Fruit fly (Drosophila melanogaster): Measurements from ENCODE around the gene Ir40a.

Gene Ir40a

DNA sequence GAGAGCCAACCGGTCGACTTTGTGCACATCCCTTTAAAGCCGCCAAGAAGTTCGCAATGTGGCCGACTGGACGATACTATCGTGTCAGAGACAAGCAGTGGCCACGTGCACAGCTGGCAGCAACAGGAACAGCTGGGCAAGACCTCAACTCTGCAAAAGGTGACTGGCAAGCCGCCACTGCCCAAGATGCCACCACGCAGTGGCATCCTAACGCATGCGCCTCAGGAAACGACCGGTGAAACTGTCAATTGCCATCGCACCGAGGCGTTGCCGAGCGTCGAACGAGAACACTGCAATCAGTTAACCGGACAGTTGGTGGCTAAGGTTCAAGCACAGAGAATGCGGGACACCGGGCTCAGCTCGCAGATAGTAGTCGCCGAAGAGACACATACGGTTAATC lies 67.9 kb downstream of the Ir40a start:
- no peak for TF ChIP-seq CG8478 (optimal IDR thresholded peaks at IDR 0.05)
- TF ChIP-seq CTCF (optimal IDR thresholded peaks at IDR 0.05), result no peak

DNA sequence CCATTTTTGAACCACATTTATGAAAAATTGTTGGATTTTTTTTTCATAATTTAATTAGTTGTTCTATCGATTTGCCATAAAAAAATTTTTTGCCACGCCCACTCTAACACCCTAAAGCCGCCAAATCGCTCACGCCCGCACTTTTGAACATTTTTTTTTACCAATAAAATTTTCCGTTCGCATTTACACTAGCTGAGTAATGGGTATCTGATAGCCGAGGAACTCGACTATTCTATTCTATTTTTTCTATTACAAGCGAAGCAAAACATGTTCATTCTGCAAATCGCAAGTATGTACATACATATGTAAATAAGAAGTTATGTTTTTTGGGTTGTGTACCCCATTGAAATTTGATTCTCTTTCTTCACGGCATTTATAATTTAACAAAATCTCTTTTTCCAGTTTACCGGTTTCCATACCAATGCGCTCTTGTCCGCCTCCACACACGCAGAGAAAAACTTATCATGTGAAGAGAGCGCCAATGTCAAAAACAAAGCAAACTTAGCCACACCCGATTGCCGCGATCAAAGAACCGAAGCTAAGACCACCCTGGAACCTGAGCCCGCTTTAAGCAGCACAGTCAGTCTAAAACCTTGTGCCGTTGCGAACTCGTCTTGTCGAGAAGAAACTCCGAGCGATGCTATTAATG lies 68.8 kb downstream of the Ir40a start:
- TF ChIP-seq CG8478 (optimal IDR thresholded peaks at IDR 0.05) (no peak), CTCF (optimal IDR thresholded peaks at IDR 0.05) (no peak)

DNA sequence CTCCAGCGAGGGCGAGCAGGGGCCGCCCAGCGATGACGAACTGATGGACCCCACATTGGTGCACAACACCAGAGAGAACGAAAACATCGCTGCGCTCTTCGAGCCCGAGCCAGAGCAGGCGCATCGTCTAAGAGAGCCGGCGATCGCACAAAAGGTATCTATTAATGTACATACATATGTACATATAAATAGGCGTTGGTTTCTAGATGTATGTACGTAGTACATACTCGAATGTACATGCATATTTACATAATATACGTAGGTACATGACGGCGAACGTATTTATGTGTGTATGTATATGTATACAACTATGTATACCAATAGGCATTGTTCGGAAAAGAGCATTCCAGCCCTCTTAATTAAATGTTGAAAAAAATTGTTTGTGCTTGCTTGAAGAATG lies 70.0 kb downstream of the Ir40a start:
- TF ChIP-seq CTCF (optimal IDR thresholded peaks at IDR 0.05), result no peak
- TF ChIP-seq CG8478 (optimal IDR thresholded peaks at IDR 0.05), result no peak

DNA sequence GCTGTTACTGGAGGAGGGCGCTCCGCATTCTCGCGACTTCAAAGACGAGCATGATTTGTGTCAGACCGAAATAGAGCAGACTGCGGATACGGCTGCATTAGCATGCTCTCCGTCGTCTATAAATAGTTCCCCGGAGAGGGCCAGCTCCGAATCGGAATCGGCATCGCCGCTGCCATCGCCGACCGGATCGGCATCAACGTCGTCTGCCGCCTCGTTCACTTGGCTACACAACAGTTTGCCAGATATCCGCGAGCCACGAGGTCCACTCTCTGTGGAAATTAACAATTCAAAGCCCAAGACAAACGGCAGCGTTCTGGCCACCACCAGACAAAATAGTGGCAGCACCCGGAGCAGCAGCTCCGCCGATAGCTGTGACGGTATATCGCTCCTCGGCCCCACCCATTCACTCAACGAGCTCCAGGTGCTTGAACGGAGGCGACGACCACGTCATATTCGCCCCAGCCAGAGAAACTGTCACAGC lies 71.4 kb downstream of the Ir40a start:
- TF ChIP-seq CTCF (optimal IDR thresholded peaks at IDR 0.05), result no peak
- no peak for TF ChIP-seq CG8478 (optimal IDR thresholded peaks at IDR 0.05)

DNA sequence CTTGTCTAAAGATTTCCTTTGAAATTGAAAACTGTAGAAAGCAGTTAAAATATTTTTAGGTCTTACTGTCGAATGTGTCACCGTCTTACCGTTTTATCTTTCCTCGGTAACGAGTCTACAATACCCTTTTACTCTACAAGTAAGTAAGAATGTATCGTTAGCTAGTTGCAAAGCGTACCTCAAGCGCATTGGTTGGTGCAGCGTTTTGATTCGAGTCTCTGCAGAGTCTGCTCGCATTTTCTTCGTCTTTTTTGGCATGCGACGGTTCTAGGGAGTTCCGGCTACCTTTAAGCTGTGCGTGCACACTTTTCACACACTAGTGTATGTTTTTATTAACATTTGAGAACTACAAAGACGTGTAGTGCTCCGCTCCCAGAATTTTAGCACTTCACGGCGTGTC lies 74.2 kb downstream of the Ir40a start:
- no peak for TF ChIP-seq CG8478 (optimal IDR thresholded peaks at IDR 0.05)
- TF ChIP-seq CTCF (optimal IDR thresholded peaks at IDR 0.05), result no peak
